Worm (Caenorhabditis elegans) whole organism, L4/young adult: Measurements from ENCODE around the gene srh-8.

ENCODE experiments used
- W03F9.2 ChIP-seq: fragments of 150-350 bp; optimal IDR thresholded peaks from 2 replicates; lab custom pipeline; 2014; ENCODE audit warnings: missing biosample characterization, missing genetic modification characterization
- dao-5 ChIP-seq: sonication (generic microtip); optimal IDR thresholded peaks from 2 replicates; lab custom pipeline; 2016; ENCODE audit warnings: missing genotype, missing genetic modification characterization, moderate library complexity, missing compliant biosample characterization
- him-1 ChIP-seq: sonication (generic microtip); optimal IDR thresholded peaks from 2 replicates; lab custom pipeline; 2016; ENCODE audit warnings: missing genotype, missing genetic modification reagents, missing genetic modification characterization, missing compliant biosample characterization

DNA sequence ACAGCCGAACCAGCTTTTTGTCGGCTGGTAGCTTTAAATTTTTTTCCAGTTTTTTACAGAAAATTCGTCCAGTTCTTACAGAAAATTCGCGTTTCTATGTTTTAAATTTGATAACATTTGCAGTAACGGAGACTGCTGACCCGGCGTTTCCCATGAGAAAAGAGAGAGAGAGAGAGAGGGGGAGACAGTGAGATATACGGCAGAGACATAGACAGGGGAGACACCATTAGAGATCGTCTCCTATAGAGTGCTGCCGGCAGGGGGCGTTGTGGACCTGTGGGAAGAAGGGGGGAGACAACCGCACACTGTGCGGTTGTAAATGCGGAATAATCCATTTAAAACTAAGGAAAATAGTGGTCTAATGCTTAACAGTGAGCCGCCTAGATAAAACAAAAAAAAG, 24.3 kb downstream of the srh-8 start:
- TF ChIP-seq dao-5 (tag; lab: Kevin White, UChicago) (no peak), him-1 (no peak), W03F9.2 (tag; lab: Kevin White, UChicago) (no peak)
